Worm (Caenorhabditis elegans) whole organism, midembryonic: ENCODE results near the gene Y57G11B.6.

Source experiments
- T22C8.4 ChIP-seq: fragments of 200-800 bp; sonication (Bioruptor generic); IDR thresholded peaks from 2 replicates; pipeline ENCODE4 v1.3.6; 2022; ENCODE audit warnings: missing genetic modification characterization, missing compliant biosample characterization
- flt-1 ChIP-seq: fragments of 200-800 bp; sonication (Bioruptor generic); IDR thresholded peaks from 2 replicates; pipeline ENCODE4 v1.3.6; 2022; ENCODE audit warnings: missing genetic modification characterization, missing compliant biosample characterization
- ref-1 ChIP-seq: fragments of 200-800 bp; sonication (Bioruptor generic); conservative IDR thresholded peaks from 2 replicates; pipeline ENCODE4 v1.3.6; 2022; ENCODE audit warnings: missing genetic modification reagents, missing genetic modification characterization, missing compliant biosample characterization
- ztf-23 ChIP-seq: fragments of 200-800 bp; sonication (Bioruptor generic); IDR thresholded peaks from 2 replicates; pipeline ENCODE4 v1.3.6; 2022; ENCODE audit warnings: missing genetic modification reagents, missing genetic modification characterization, missing compliant biosample characterization
- ztf-29 ChIP-seq: fragments of 200-800 bp; sonication (Bioruptor generic); IDR thresholded peaks from 2 replicates; pipeline ENCODE4 v1.3.6; 2022; ENCODE audit warnings: missing genetic modification reagents, missing genetic modification characterization, missing compliant biosample characterization

ce11 chrIV:14565062-14565461, 10.4 kb upstream of the Y57G11B.6 start, which contains the start of gene Y57G11B.2:
- no peak for TF ChIP-seq flt-1
- no peak for TF ChIP-seq ztf-29 (GFP tag; lab: Robert Waterston, UW)
- no peak for TF ChIP-seq T22C8.4 (GFP tag; lab: Robert Waterston, UW)
- TF ChIP-seq ref-1 (GFP tag; lab: Robert Waterston, UW) = no peak
- no peak for TF ChIP-seq ztf-23 (GFP tag; lab: Robert Waterston, UW)
